Fruit fly (Drosophila melanogaster): ENCODE data around the gene CG43231.

Gene CG43231

dm6 chr2L:17745472-17745871 is 41.0 kb downstream of the CG43231 start (continued):
- TF ChIP-seq bbx (GFP tag; IDR thresholded peaks at IDR 0.05; ENCODE audit: partially characterized antibody) (no peak), nom (GFP tag; optimal IDR thresholded peaks at IDR 0.05) (peak; percentile 23), CG10979 (tag; optimal IDR thresholded peaks at IDR 0.05) (no peak), sens (GFP tag) (peak; percentile 18), NC2α (GFP tag; optimal IDR thresholded peaks at IDR 0.05) (no peak)

dm6 chr2L:17747133-17747824 is 42.8 kb downstream of the CG43231 start:
- TF ChIP-seq CG2199 (GFP tag; IDR thresholded peaks at IDR 0.05) (no peak; the same call in 2 of the 3 replicates), pnt (GFP tag; optimal IDR thresholded peaks at IDR 0.05) (no peak), sim (GFP tag; IDR thresholded peaks at IDR 0.05) (0 out of 2 replicates have a peak, but pooled peaks have one; percentile 16), CG7745 (tag; optimal IDR thresholded peaks at IDR 0.05) (no peak), cg (GFP tag; optimal IDR thresholded peaks at IDR 0.05) (peak; percentile 64), salm (tag; optimal IDR thresholded peaks at IDR 0.05) (no peak), ATbp (GFP tag; optimal IDR thresholded peaks at IDR 0.05) (peak; percentile 44), unpg (GFP tag; optimal IDR thresholded peaks at IDR 0.05) (peak; percentile 57), CG9727 (GFP tag; optimal IDR thresholded peaks at IDR 0.05) (peak; percentile 57), HmgD (GFP tag; optimal IDR thresholded peaks at IDR 0.05) (no peak), Dek (tag; optimal IDR thresholded peaks at IDR 0.05) (no peak), Hr78 (GFP tag; optimal IDR thresholded peaks at IDR 0.05) (no peak), CG1233 (GFP tag; optimal IDR thresholded peaks at IDR 0.05) (no peak), h (optimal IDR thresholded peaks at IDR 0.05) (no peak), Poxn (GFP tag; IDR thresholded peaks at IDR 0.05) (no peak), zf30C (GFP tag; optimal IDR thresholded peaks at IDR 0.05) (peak; percentile 78), CG4854 (GFP tag; optimal IDR thresholded peaks at IDR 0.05) (no peak), mirr (GFP tag; optimal IDR thresholded peaks at IDR 0.05) (no peak), Hr3 (GFP tag; optimal IDR thresholded peaks at IDR 0.05) (peak; percentile 14), CG11093 (GFP tag; IDR thresholded peaks at IDR 0.05) (no peak), ftz-f1 (GFP tag; optimal IDR thresholded peaks at IDR 0.05) (no peak), sqz (GFP tag; optimal IDR thresholded peaks at IDR 0.05) (peak; percentile 26), CG11456 (GFP tag; IDR thresholded peaks at IDR 0.05) (no peak), Rx (GFP tag; IDR thresholded peaks at IDR 0.05) (no peak), Elba2 (GFP tag; optimal IDR thresholded peaks at IDR 0.05) (no peak), CG5180 (GFP tag; optimal IDR thresholded peaks at IDR 0.05) (no peak), CG10431 (GFP tag; optimal IDR thresholded peaks at IDR 0.05) (no peak), CG42726 (GFP tag; IDR thresholded peaks at IDR 0.05; ENCODE audit: partially characterized antibody) (no peak), trem (tag; optimal IDR thresholded peaks at IDR 0.05) (peak; percentile 46), CG10565 (GFP tag; optimal IDR thresholded peaks at IDR 0.05) (no peak), sens-2 (GFP tag; IDR thresholded peaks at IDR 0.05) (no peak), CG5245 (GFP tag; optimal IDR thresholded peaks at IDR 0.05) (no peak), HLH4C (GFP tag; IDR thresholded peaks at IDR 0.05; ENCODE audit: partially characterized antibody) (no peak), CG7357 (GFP tag; IDR thresholded peaks at IDR 0.05) (no peak), CHES-1-like (GFP tag; optimal IDR thresholded peaks at IDR 0.05) (no peak), CG17186 (GFP tag; optimal IDR thresholded peaks at IDR 0.05) (no peak), tx (GFP tag; optimal IDR thresholded peaks at IDR 0.05) (no peak), CG11398 (GFP tag; optimal IDR thresholded peaks at IDR 0.05) (no peak), MTF-1 (GFP tag; optimal IDR thresholded peaks at IDR 0.05; ENCODE audit: borderline replicate concordance) (no peak), BEAF-32 (GFP tag; optimal IDR thresholded peaks at IDR 0.05) (no peak), D (optimal IDR thresholded peaks at IDR 0.05) (no peak), D (GFP tag; optimal IDR thresholded peaks at IDR 0.05) (peak; percentile 60), cato (GFP tag; optimal IDR thresholded peaks at IDR 0.05; ENCODE audit: borderline replicate concordance) (no peak), CG15479 (GFP tag; optimal IDR thresholded peaks at IDR 0.05) (no peak)
